Worm (Caenorhabditis elegans): ENCODE results near the gene sre-34.

The sre-34 gene

DNA sequence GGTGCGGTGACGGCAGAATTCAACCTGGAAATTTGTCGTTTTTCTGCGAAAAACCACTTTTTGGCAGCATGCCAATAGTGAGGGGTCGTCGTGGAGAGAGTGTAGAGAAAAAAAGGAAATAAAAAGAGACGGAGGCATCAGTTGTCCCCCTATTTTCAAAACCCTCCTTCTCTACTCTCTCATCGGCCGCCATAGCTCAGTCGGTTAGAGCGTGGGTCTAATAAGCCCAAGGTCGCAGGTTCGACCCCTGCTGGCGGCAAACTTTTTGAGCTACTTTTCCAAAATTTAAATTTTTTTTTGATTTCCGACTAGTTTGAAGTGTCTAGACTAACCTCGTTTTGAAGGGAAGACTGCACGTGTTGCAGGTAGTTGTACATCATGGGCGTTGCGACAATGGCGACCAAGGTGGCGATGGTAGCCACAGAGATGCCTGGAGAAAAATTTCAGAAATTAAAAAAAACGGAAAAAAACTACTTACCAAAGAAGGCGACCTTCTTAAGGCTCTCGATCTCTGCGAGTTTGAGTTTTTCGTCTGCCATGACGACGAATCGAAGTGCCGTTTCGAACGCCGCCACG lies 44.7 kb downstream of the sre-34 start, which contains the start of gene col-85 (continued):
- peak; percentile 70 for TF ChIP-seq K11D2.4 (GFP tag; IDR thresholded peaks at IDR 0.05)
- peak; percentile 56; the same call in 1 of the 2 replicates for TF ChIP-seq Y56A3A.18 (GFP tag; IDR thresholded peaks at IDR 0.05)

DNA sequence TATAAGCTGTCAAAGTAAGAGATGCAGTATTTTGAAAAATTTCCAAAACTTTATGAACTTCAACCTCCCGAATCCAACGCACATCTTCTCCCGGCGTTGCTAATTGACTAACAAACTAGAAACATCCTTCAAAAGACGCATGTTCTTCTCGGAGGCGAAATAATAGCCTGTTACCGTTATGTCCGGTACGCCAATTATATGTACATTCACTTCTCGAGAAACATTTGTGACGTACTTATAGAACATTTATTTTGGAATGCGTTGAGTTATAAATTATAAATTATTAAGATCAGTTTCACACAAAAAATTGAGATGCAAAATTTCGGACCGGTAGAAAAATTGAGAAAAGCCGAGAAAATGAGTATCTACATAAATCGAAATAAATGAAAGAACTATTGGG lies 47.0 kb downstream of the sre-34 start, which contains the start of gene T21B4.3:
Gene T21B4.3 (minus strand): TSS at position 101 of the 400 bp plus-strand sequence.
- TF ChIP-seq ceh-79 (tag; optimal IDR thresholded peaks at IDR 0.05) (no peak), madf-10 (tag; optimal IDR thresholded peaks at IDR 0.05) (no peak), lin-40 (tag; optimal IDR thresholded peaks at IDR 0.05) (no peak), hmg-1.2 (GFP tag; IDR thresholded peaks at IDR 0.05) (no peak), nfya-2 (GFP tag; IDR thresholded peaks at IDR 0.05) (no peak), ceh-27 (GFP tag; optimal IDR thresholded peaks at IDR 0.05) (no peak), B0035.1 (tag; optimal IDR thresholded peaks at IDR 0.05) (no peak), bed-1 (GFP tag; IDR thresholded peaks at IDR 0.05) (no peak), dpff-1 (tag; optimal IDR thresholded peaks at IDR 0.05) (no peak), hlh-12 (tag; optimal IDR thresholded peaks at IDR 0.05) (no peak), F57A8.1 (GFP tag; optimal IDR thresholded peaks at IDR 0.05) (no peak), F55B11.4 (tag; optimal IDR thresholded peaks at IDR 0.05; ENCODE audit: borderline replicate concordance, insufficient read depth) (no peak), Y67H2A.10 (GFP tag; conservative IDR thresholded peaks at IDR 0.05) (no peak), ztf-3 (GFP tag; optimal IDR thresholded peaks at IDR 0.05) (no peak), F57C9.4 (tag; optimal IDR thresholded peaks at IDR 0.05) (no peak), B0336.3 (GFP tag; IDR thresholded peaks at IDR 0.05) (no peak), egl-18 (GFP tag; IDR thresholded peaks at IDR 0.05) (no peak), F39B2.1 (GFP tag; IDR thresholded peaks at IDR 0.05) (no peak), C17E4.6 (GFP tag; IDR thresholded peaks at IDR 0.05) (no peak)

DNA sequence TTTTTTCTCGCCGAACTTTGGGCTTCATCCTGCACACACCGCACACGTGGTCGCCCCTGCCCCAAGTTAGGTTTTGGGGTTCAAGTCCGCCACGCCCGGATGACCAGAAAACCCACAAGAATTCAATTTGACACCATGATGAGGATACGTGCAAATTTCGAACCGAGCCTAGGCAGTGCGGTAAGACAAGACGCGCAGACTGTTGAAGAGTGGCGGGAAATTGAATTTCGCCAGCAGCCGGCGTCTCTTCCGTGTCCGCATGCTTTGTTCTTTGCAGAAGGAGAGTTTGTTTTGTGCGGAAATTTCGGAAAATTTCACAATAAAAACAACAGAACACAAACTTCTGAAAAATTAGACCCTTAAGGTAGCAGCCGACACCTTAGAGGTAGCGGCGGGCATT lies 50.0 kb downstream of the sre-34 start:
- TF ChIP-seq somi-1 (GFP tag; optimal IDR thresholded peaks at IDR 0.05) (no peak), zfh-2 (GFP tag; conservative IDR thresholded peaks at IDR 0.05) (peak; percentile 42; the same call in 1 of the 2 replicates)
